Fruit fly (Drosophila melanogaster) whole organism, embryonic: ENCODE results near the gene CG32373.

Experiments used
- ATbp ChIP-seq: fragments of 200-800 bp; sonication (Bioruptor generic); optimal IDR thresholded peaks from 2 replicates; lab custom pipeline; 2017; ENCODE audit warnings: missing biosample characterization, mild to moderate bottlenecking, missing genetic modification characterization, missing genetic modification reagents
- Atf6 ChIP-seq: fragments of 200-800 bp; sonication (Bioruptor generic); IDR thresholded peaks from 2 replicates; pipeline ENCODE4 v1.3.6; 2022; ENCODE audit warnings: missing biosample characterization, missing genetic modification characterization
- CG11696 ChIP-seq: fragments of 200-800 bp; sonication (Bioruptor generic); IDR thresholded peaks from 2 replicates; pipeline ENCODE4 v1.3.6; 2022; ENCODE audit warnings: missing biosample characterization, missing genetic modification characterization
- CG12236 ChIP-seq: fragments of 200-800 bp; sonication (Bioruptor generic); optimal IDR thresholded peaks from 2 replicates; lab custom pipeline; 2016; ENCODE audit warnings: missing biosample characterization, missing genetic modification characterization
- CG12391 ChIP-seq: fragments of 200-800 bp; sonication (Bioruptor generic); optimal IDR thresholded peaks from 3 replicates; lab custom pipeline; 2018; ENCODE audit warnings: missing biosample characterization, mild to moderate bottlenecking, missing genetic modification characterization, moderate library complexity
- CG14014 ChIP-seq: fragments of 200-800 bp; sonication (Bioruptor generic); IDR thresholded peaks from 2 replicates; pipeline ENCODE4 v1.3.6; 2022; ENCODE audit warnings: missing biosample characterization, missing genetic modification characterization
- CG1529 ChIP-seq: fragments of 200-800 bp; sonication (Bioruptor generic); optimal IDR thresholded peaks from 3 replicates; lab custom pipeline; 2018; ENCODE audit warnings: missing biosample characterization, missing genetic modification characterization
- CG15479 ChIP-seq: fragments of 200-800 bp; sonication (Bioruptor generic); optimal IDR thresholded peaks from 3 replicates; lab custom pipeline; 2019; ENCODE audit warnings: missing biosample characterization, mild to moderate bottlenecking, missing genetic modification characterization, moderate library complexity
- CG15601 ChIP-seq: fragments of 200-800 bp; sonication (Bioruptor generic); optimal IDR thresholded peaks from 3 replicates; lab custom pipeline; 2019; ENCODE audit warnings: missing biosample characterization, mild to moderate bottlenecking, missing genetic modification characterization, moderate library complexity
- CG17385 ChIP-seq: fragments of 200-800 bp; sonication (Bioruptor generic); optimal IDR thresholded peaks from 3 replicates; lab custom pipeline; 2018; ENCODE audit warnings: missing biosample characterization, mild to moderate bottlenecking, missing genetic modification characterization
- CG1832 ChIP-seq: fragments of 200-800 bp; sonication (Bioruptor generic); optimal IDR thresholded peaks from 2 replicates; lab custom pipeline; 2017; ENCODE audit warnings: missing biosample characterization, mild to moderate bottlenecking, missing genetic modification characterization, inconsistent platforms
- CG18599 ChIP-seq: fragments of 200-800 bp; sonication (Bioruptor generic); optimal IDR thresholded peaks from 3 replicates; lab custom pipeline; 2017; ENCODE audit warnings: missing biosample characterization, missing genetic modification characterization, mild to moderate bottlenecking, moderate library complexity, missing genetic modification reagents
- CG34422 ChIP-seq: fragments of 200-800 bp; sonication (Bioruptor generic); IDR thresholded peaks from 3 replicates; pipeline ENCODE4 v1.3.6; 2022; ENCODE audit warnings: missing biosample characterization, missing genetic modification characterization
- CG4360 ChIP-seq: fragments of 200-800 bp; sonication (Bioruptor generic); IDR thresholded peaks from 2 replicates; pipeline ENCODE4 v1.3.6; 2022; ENCODE audit warnings: missing biosample characterization, missing genetic modification characterization
- CG5180 ChIP-seq: fragments of 200-800 bp; sonication (Bioruptor generic); optimal IDR thresholded peaks from 3 replicates; lab custom pipeline; 2017; ENCODE audit warnings: missing biosample characterization, missing genetic modification characterization, mild to moderate bottlenecking, moderate library complexity, missing genetic modification reagents
- CG5953 ChIP-seq: fragments of 200-800 bp; sonication (Bioruptor generic); IDR thresholded peaks from 2 replicates; pipeline ENCODE4 v1.3.6; 2022; ENCODE audit warnings: missing biosample characterization, missing genetic modification characterization
- CG7357 ChIP-seq: fragments of 200-800 bp; sonication (Bioruptor generic); IDR thresholded peaks from 3 replicates; pipeline ENCODE4 v1.3.6; 2022; ENCODE audit warnings: missing biosample characterization, missing genetic modification characterization
- CG7839 ChIP-seq: fragments of 200-800 bp; sonication (Bioruptor generic); optimal IDR thresholded peaks from 3 replicates; lab custom pipeline; 2018; ENCODE audit warnings: missing biosample characterization, mild to moderate bottlenecking, missing genetic modification characterization, moderate library complexity
- CG8359 ChIP-seq: fragments of 200-800 bp; sonication (Bioruptor generic); optimal IDR thresholded peaks from 2 replicates; lab custom pipeline; 2017; ENCODE audit warnings: missing biosample characterization, mild to moderate bottlenecking, missing genetic modification characterization, borderline replicate concordance
- CHES-1-like ChIP-seq: fragments of 200-800 bp; sonication (Bioruptor generic); optimal IDR thresholded peaks from 2 replicates; lab custom pipeline; 2016; ENCODE audit warnings: missing biosample characterization, missing genetic modification characterization
- Dad ChIP-seq: fragments of 200-800 bp; sonication (Bioruptor generic); optimal IDR thresholded peaks from 3 replicates; lab custom pipeline; 2016; ENCODE audit warnings: missing biosample characterization, missing genetic modification characterization
- Dbx ChIP-seq: fragments of 200-800 bp; sonication (Bioruptor generic); IDR thresholded peaks from 3 replicates; pipeline ENCODE4 v1.3.6; 2022; ENCODE audit warnings: missing biosample characterization, missing genetic modification characterization
- HmgZ ChIP-seq: fragments of 200-800 bp; sonication (Bioruptor generic); optimal IDR thresholded peaks from 2 replicates; lab custom pipeline; 2018; ENCODE audit warnings: missing biosample characterization, mild to moderate bottlenecking, missing genetic modification characterization
- Kr ChIP-seq: fragments of 200-800 bp; sonication (Bioruptor generic); optimal IDR thresholded peaks from 2 replicates; lab custom pipeline; 2017; ENCODE audit warnings: missing biosample characterization, mild to moderate bottlenecking, missing genetic modification characterization
- Sin3A ChIP-seq: fragments of >200 bp; optimal IDR thresholded peaks from 2 replicates; lab custom pipeline; 2018
- Sry-β ChIP-seq: fragments of 200-800 bp; sonication (Bioruptor generic); optimal IDR thresholded peaks from 2 replicates; lab custom pipeline; 2018; ENCODE audit warnings: missing biosample characterization, mild to moderate bottlenecking, missing genetic modification characterization, moderate library complexity
- Sry-δ ChIP-seq: fragments of 200-800 bp; sonication (Bioruptor generic); optimal IDR thresholded peaks from 2 replicates; lab custom pipeline; 2016; ENCODE audit warnings: missing biosample characterization, missing genetic modification characterization
- Trl ChIP-seq, 3 experiments: fragments of >200 bp in 2 of 3; fragments of 200-800 bp in 1 of 3; sonication (Bioruptor generic) in 1 of 3; optimal IDR thresholded peaks; 2 replicates in 1 of 3; 3 replicates in 2 of 3; lab custom pipeline; 2016 to 2017; ENCODE audit warnings: missing biosample characterization in 1 of 3, missing genetic modification characterization in 1 of 3
- Vsx1 ChIP-seq: fragments of 200-800 bp; sonication (Bioruptor generic); optimal IDR thresholded peaks from 2 replicates; lab custom pipeline; 2017; ENCODE audit warnings: missing biosample characterization, mild to moderate bottlenecking, missing genetic modification characterization, missing genetic modification reagents
- ab ChIP-seq: fragments of 200-800 bp; sonication (Bioruptor generic); optimal IDR thresholded peaks from 2 replicates; lab custom pipeline; 2016; ENCODE audit warnings: missing biosample characterization, missing genetic modification characterization
- bbx ChIP-seq: fragments of 200-800 bp; sonication (Bioruptor generic); IDR thresholded peaks from 2 replicates; pipeline ENCODE4 v1.3.6; 2022; ENCODE audit warnings: missing biosample characterization, missing genetic modification characterization; ENCODE audit not compliant: partially characterized antibody
- bsh ChIP-seq, 2 experiments: fragments of 200-800 bp; sonication (Bioruptor generic); optimal IDR thresholded peaks; 2 replicates each; lab custom pipeline; 2017 to 2018; ENCODE audit warnings: mild to moderate bottlenecking in 2 of 2, missing biosample characterization in 2 of 2, missing genetic modification characterization in 2 of 2, moderate library complexity in 1 of 2
- gcm ChIP-seq: fragments of 200-800 bp; sonication (Bioruptor generic); optimal IDR thresholded peaks from 2 replicates; lab custom pipeline; 2019; ENCODE audit warnings: missing biosample characterization, mild to moderate bottlenecking, missing genetic modification characterization, moderate library complexity
- gem ChIP-seq: fragments of 200-800 bp; sonication (Bioruptor generic); optimal IDR thresholded peaks from 2 replicates; lab custom pipeline; 2019; ENCODE audit warnings: missing biosample characterization, mild to moderate bottlenecking, missing genetic modification characterization, moderate library complexity
- hb ChIP-seq: fragments of 200-800 bp; sonication (Bioruptor generic); IDR thresholded peaks from 3 replicates; pipeline ENCODE4 v1.3.6; 2022; ENCODE audit warnings: missing biosample characterization, missing genetic modification characterization; ENCODE audit not compliant: partially characterized antibody
- hbn ChIP-seq: fragments of 200-800 bp; sonication (Bioruptor generic); IDR thresholded peaks from 2 replicates; pipeline ENCODE4 v1.3.6; 2022; ENCODE audit warnings: missing biosample characterization, missing genetic modification characterization; ENCODE audit not compliant: partially characterized antibody
- ken ChIP-seq: fragments of 200-800 bp; sonication (Bioruptor generic); IDR thresholded peaks from 3 replicates; pipeline ENCODE4 v1.3.6; 2022; ENCODE audit warnings: missing biosample characterization, missing genetic modification characterization
- lab ChIP-seq: fragments of 200-800 bp; sonication (Bioruptor generic); optimal IDR thresholded peaks from 3 replicates; lab custom pipeline; 2017; ENCODE audit warnings: missing biosample characterization, missing genetic modification characterization, mild to moderate bottlenecking, moderate library complexity, missing genetic modification reagents
- mirr ChIP-seq: fragments of 200-800 bp; sonication (Bioruptor generic); optimal IDR thresholded peaks from 3 replicates; lab custom pipeline; 2018; ENCODE audit warnings: missing biosample characterization, mild to moderate bottlenecking, missing genetic modification characterization
- nau ChIP-seq: fragments of 200-800 bp; sonication (Bioruptor generic); optimal IDR thresholded peaks from 3 replicates; lab custom pipeline; 2017; ENCODE audit warnings: missing biosample characterization, mild to moderate bottlenecking, missing genetic modification characterization, missing genetic modification reagents
- peb ChIP-seq: fragments of 200-800 bp; sonication (Bioruptor generic); IDR thresholded peaks from 2 replicates; pipeline ENCODE4 v1.3.6; 2022; ENCODE audit warnings: missing biosample characterization, missing genetic modification characterization
- repo ChIP-seq: fragments of 200-800 bp; sonication (Bioruptor generic); optimal IDR thresholded peaks from 2 replicates; lab custom pipeline; 2016; ENCODE audit warnings: missing biosample characterization, missing genetic modification characterization
- salm ChIP-seq: fragments of 200-800 bp; sonication (Bioruptor generic); optimal IDR thresholded peaks from 2 replicates; lab custom pipeline; 2018; ENCODE audit warnings: missing biosample characterization, mild to moderate bottlenecking, missing genetic modification characterization
- sima ChIP-seq: fragments of 200-800 bp; sonication (Bioruptor generic); optimal IDR thresholded peaks from 2 replicates; lab custom pipeline; 2016; ENCODE audit warnings: missing biosample characterization, missing genetic modification characterization
- slp2 ChIP-seq: fragments of 200-800 bp; sonication (Bioruptor generic); optimal IDR thresholded peaks from 2 replicates; lab custom pipeline; 2016; ENCODE audit warnings: missing biosample characterization, missing genetic modification characterization
- ssp ChIP-seq: fragments of 200-800 bp; sonication (Bioruptor generic); IDR thresholded peaks from 2 replicates; pipeline ENCODE4 v1.3.6; 2022; ENCODE audit warnings: missing biosample characterization, missing genetic modification characterization
- stc ChIP-seq: fragments of 200-800 bp; sonication (Bioruptor generic); IDR thresholded peaks from 2 replicates; pipeline ENCODE4 v1.3.6; 2022; ENCODE audit warnings: missing biosample characterization, missing genetic modification characterization
- vnd ChIP-seq: fragments of 200-800 bp; sonication (Bioruptor generic); IDR thresholded peaks from 3 replicates; pipeline ENCODE4 v1.3.6; 2022; ENCODE audit warnings: missing biosample characterization, missing genetic modification characterization; ENCODE audit not compliant: partially characterized antibody
- z ChIP-seq: fragments of 200-800 bp; sonication (Bioruptor generic); IDR thresholded peaks from 3 replicates; pipeline ENCODE4 v1.3.6; 2022; ENCODE audit warnings: missing biosample characterization, missing genetic modification characterization

The CG32373 gene

dm6 chr3L:7782051-7782682, 131.8 kb downstream of the CG32373 start (continued):
- TF ChIP-seq CG12391 (tag; lab: Kevin White, UChicago) (no peak), Dad (no peak), CG7357 (no peak), z (GFP tag; lab: Robert Waterston, UW) (no peak), Trl (optimal IDR thresholded peaks at IDR 0.05; lab: Kevin White, UChicago) (peak in 1 of 2 experiments; percentile 57), Trl (GFP tag; optimal IDR thresholded peaks at IDR 0.05; lab: Kevin White, UChicago) (peak; percentile 0), ab (no peak), CG7839 (no peak), nau (peak; percentile 26), CG8359 (GFP tag; lab: Kevin White, UChicago) (no peak), Kr (GFP tag; lab: Kevin White, UChicago) (no peak), CG18599 (GFP tag; lab: Kevin White, UChicago) (no peak), Sry-β (GFP tag; lab: Kevin White, UChicago) (no peak), CG14014 (GFP tag; lab: Robert Waterston, UW) (peak; percentile 70; the same call in 1 of the 2 replicates), hb (GFP tag; lab: Robert Waterston, UW) (no peak), ssp (GFP tag; lab: Robert Waterston, UW) (no peak), stc (GFP tag; lab: Robert Waterston, UW) (0 out of 2 replicates have a peak, but pooled peaks have one; percentile 34), CG4360 (GFP tag; lab: Robert Waterston, UW) (peak; percentile 5; the same call in 1 of the 2 replicates), CG5953 (GFP tag; lab: Robert Waterston, UW) (0 out of 2 replicates have a peak, but pooled peaks have one; percentile 36), bbx (no peak), bsh (GFP tag; optimal IDR thresholded peaks at IDR 0.05; lab: Kevin White, UChicago) (no peak), CG12236 (GFP tag; lab: Kevin White, UChicago) (no peak), CG17385 (GFP tag; lab: Kevin White, UChicago) (peak; percentile 6), ATbp (peak; percentile 40), CG1832 (GFP tag; lab: Kevin White, UChicago) (no peak), salm (tag; lab: Kevin White, UChicago) (peak; percentile 39), CG15479 (no peak), Dbx (peak; percentile 25; the same call in 1 of the 3 replicates), gem (tag; lab: Kevin White, UChicago) (peak; percentile 48), Sin3A (lab: Kevin White, UChicago) (no peak), CG34422 (no peak), vnd (GFP tag; lab: Robert Waterston, UW) (no peak), sima (GFP tag; lab: Kevin White, UChicago) (no peak), CG1529 (GFP tag; lab: Kevin White, UChicago) (no peak), CHES-1-like (no peak), slp2 (GFP tag; lab: Kevin White, UChicago) (no peak), CG5180 (peak; percentile 36), hbn (GFP tag; lab: Robert Waterston, UW) (no peak), lab (GFP tag; lab: Kevin White, UChicago) (peak; percentile 73), CG15601 (tag; lab: Kevin White, UChicago) (peak; percentile 15), Sry-δ (GFP tag; lab: Kevin White, UChicago) (no peak), mirr (GFP tag; lab: Kevin White, UChicago) (peak; percentile 78), Vsx1 (peak; percentile 31), HmgZ (tag; lab: Kevin White, UChicago) (peak; percentile 11), CG11696 (GFP tag; lab: Robert Waterston, UW) (no peak), Atf6 (GFP tag; lab: Robert Waterston, UW) (peak; percentile 69), gcm (GFP tag; lab: Kevin White, UChicago) (no peak), repo (GFP tag; lab: Kevin White, UChicago) (no peak), ken (GFP tag; lab: Robert Waterston, UW) (no peak), peb (no peak)
